Fruit fly (Drosophila melanogaster): Measurements from ENCODE around the gene CG16711.

DNA sequence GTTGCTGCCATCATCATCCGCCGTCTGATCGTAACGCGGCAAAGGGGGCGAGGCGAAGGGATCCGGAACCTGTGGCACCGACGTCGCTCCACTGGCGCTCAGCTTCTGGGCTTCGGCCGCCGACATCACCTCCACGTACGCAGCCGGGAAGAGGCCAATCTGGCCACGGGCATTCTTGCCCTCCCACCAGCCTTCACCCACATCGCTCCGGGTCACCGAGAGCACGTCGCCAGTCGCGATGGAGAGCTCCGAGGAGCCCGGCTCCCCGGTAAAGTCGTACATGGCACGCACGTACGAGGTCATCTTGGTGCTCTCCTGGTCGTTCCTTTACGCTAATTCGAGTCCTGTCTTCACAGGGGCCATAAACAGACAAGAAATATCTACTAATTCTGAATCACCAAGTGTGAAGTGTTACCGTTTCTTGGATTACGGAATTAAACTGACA, 9.3 kb downstream of the CG16711 start, which contains the start of gene SH3PX1:
- TF ChIP-seq psq (optimal IDR thresholded peaks at IDR 0.05) (no peak), h (optimal IDR thresholded peaks at IDR 0.05) (no peak), insv (optimal IDR thresholded peaks at IDR 0.05) (no peak)
